Fruit fly (Drosophila melanogaster) whole organism, adult: ENCODE data around the gene Sytbeta.

Source experiments
- Clk ChIP-seq: fragments of 200-800 bp; sonication (Bioruptor generic); optimal IDR thresholded peaks from 2 replicates; lab custom pipeline; 2017; ENCODE audit warnings: missing biosample characterization, missing genetic modification characterization
- Crg-1 ChIP-seq: fragments of 200-800 bp; sonication (Bioruptor generic); optimal IDR thresholded peaks from 2 replicates; lab custom pipeline; 2016; ENCODE audit warnings: missing biosample characterization, missing genetic modification characterization
- Mnt ChIP-seq: fragments of 200-800 bp; sonication (Bioruptor generic); optimal IDR thresholded peaks from 2 replicates; lab custom pipeline; 2016; ENCODE audit warnings: missing biosample characterization, mild to moderate bottlenecking, missing genetic modification characterization
- kay ChIP-seq: fragments of 200-800 bp; sonication (Bioruptor generic); peaks from one replicate; lab custom pipeline; 2016; ENCODE audit warnings: missing biosample characterization, missing genetic modification characterization, borderline replicate concordance
- toe ChIP-seq: fragments of 200-800 bp; sonication (Bioruptor generic); optimal IDR thresholded peaks from 2 replicates; lab custom pipeline; 2016; ENCODE audit warnings: missing biosample characterization, missing genetic modification characterization

- TF ChIP-seq toe (GFP tag; lab: Kevin White, UChicago) (no peak), Clk (GFP tag; lab: Kevin White, UChicago) (no peak), kay (GFP tag; lab: Kevin White, UChicago) (no peak), Crg-1 (GFP tag; lab: Kevin White, UChicago) (no peak), Mnt (GFP tag; lab: Kevin White, UChicago) (no peak)
These were observed 88.8 kb downstream of the Sytbeta start for dm6 chr3L:14976026-14976425.
